Fruit fly (Drosophila melanogaster): ENCODE data around the gene mRpS23.

DNA sequence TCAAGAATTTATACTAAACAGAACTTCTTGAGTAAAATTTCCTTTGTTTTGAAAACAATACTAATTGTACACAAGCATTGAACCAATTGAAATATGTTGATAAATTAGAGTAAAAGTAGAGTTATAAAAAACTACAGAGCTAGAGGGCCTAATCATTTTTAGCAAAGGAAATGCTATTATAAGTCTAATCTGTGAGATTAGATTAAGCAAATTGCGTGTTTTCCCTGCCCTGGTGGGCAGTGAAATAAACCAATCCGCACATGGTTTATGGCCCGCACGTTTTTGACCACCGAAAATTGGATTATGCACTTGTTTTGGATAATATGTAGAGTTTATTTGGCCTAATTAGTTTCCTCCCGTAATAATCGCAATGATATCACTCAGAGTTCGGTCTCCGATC, 7.7 kb upstream of the mRpS23 start:
- no peak for TF ChIP-seq psq (optimal IDR thresholded peaks at IDR 0.05)
- TF ChIP-seq h (optimal IDR thresholded peaks at IDR 0.05): no peak

Measured in Kc167 (cell line).